Fruit fly (Drosophila melanogaster): Measurements from ENCODE around the gene Proc-R.
A peak's percentile ranks its signal among the peaks of the same experiment; 100 is the strongest.

Proc-R gene

dm6 chrX:4687778-4688399 lies 19.8 kb upstream of the Proc-R start, which contains the start of gene ctp (continued):
- TF ChIP-seq NC2α (GFP tag; optimal IDR thresholded peaks at IDR 0.05) (no peak), NfI (GFP tag; optimal IDR thresholded peaks at IDR 0.05) (peak; percentile 14), row (GFP tag; IDR thresholded peaks at IDR 0.05) (peak; percentile 87), Side (GFP tag; optimal IDR thresholded peaks at IDR 0.05) (peak; percentile 43), unc-4 (GFP tag; IDR thresholded peaks at IDR 0.05; ENCODE audit: partially characterized antibody) (peak; percentile 66), Mes4 (GFP tag; optimal IDR thresholded peaks at IDR 0.05) (no peak), inv (GFP tag; IDR thresholded peaks at IDR 0.05; ENCODE audit: partially characterized antibody) (peak; percentile 43; the same call in 1 of the 2 replicates), CG8290 (GFP tag; optimal IDR thresholded peaks at IDR 0.05) (peak; percentile 95), CG8290 (tag; optimal IDR thresholded peaks at IDR 0.05) (peak; percentile 90 to 93), CG34376 (GFP tag; optimal IDR thresholded peaks at IDR 0.05) (peak; percentile 78), ttk (GFP tag; IDR thresholded peaks at IDR 0.05) (no peak), Atf6 (GFP tag; IDR thresholded peaks at IDR 0.05) (peak; percentile 40; the same call in 1 of the 2 replicates), CG10366 (GFP tag; IDR thresholded peaks at IDR 0.05) (no peak), Dek (tag; optimal IDR thresholded peaks at IDR 0.05) (no peak), Fer1 (GFP tag; optimal IDR thresholded peaks at IDR 0.05) (peak; percentile 52), Hey (tag; optimal IDR thresholded peaks at IDR 0.05) (no peak), CG6689 (GFP tag; IDR thresholded peaks at IDR 0.05) (0 out of 2 replicates have a peak, but pooled peaks have one; percentile 15), ham (GFP tag; IDR thresholded peaks at IDR 0.05) (no peak), jing (GFP tag; optimal IDR thresholded peaks at IDR 0.05) (no peak), tna (GFP tag; IDR thresholded peaks at IDR 0.05; ENCODE audit: partially characterized antibody) (no peak; the same call in none of the 2 replicates), CG12104 (GFP tag; optimal IDR thresholded peaks at IDR 0.05) (no peak), en (GFP tag; optimal IDR thresholded peaks at IDR 0.05) (no peak), p53 (GFP tag; optimal IDR thresholded peaks at IDR 0.05) (peak; percentile 37), H2.0 (GFP tag; IDR thresholded peaks at IDR 0.05) (peak; percentile 4; the same call in 1 of the 2 replicates), ewg (GFP tag; optimal IDR thresholded peaks at IDR 0.05) (no peak), CG13424 (tag; optimal IDR thresholded peaks at IDR 0.05) (peak; percentile 49), Xbp1 (GFP tag; optimal IDR thresholded peaks at IDR 0.05) (peak; percentile 55), abd-A (tag; optimal IDR thresholded peaks at IDR 0.05) (peak; percentile 83), Lim3 (GFP tag; IDR thresholded peaks at IDR 0.05) (no peak), Dad (GFP tag; optimal IDR thresholded peaks at IDR 0.05) (no peak), Sox100B (GFP tag; optimal IDR thresholded peaks at IDR 0.05) (no peak), gro (GFP tag; optimal IDR thresholded peaks at IDR 0.05) (peak; percentile 38), insv (GFP tag; optimal IDR thresholded peaks at IDR 0.05) (peak in 1 of 2 experiments; percentile 24), Sry-β (GFP tag; optimal IDR thresholded peaks at IDR 0.05) (peak; percentile 94), tin (GFP tag; optimal IDR thresholded peaks at IDR 0.05) (peak; percentile 14), CG4730 (GFP tag; IDR thresholded peaks at IDR 0.05) (no peak), exex (tag; optimal IDR thresholded peaks at IDR 0.05) (peak; percentile 33), CG10274 (GFP tag; optimal IDR thresholded peaks at IDR 0.05) (no peak), HmgZ (tag; optimal IDR thresholded peaks at IDR 0.05) (peak; percentile 56), CG11696 (GFP tag; IDR thresholded peaks at IDR 0.05) (no peak), CG31441 (GFP tag; IDR thresholded peaks at IDR 0.05) (peak; percentile 47; the same call in 1 of the 2 replicates), tio (GFP tag; optimal IDR thresholded peaks at IDR 0.05) (no peak), Hr78 (GFP tag; optimal IDR thresholded peaks at IDR 0.05) (no peak), ftz-f1 (GFP tag; optimal IDR thresholded peaks at IDR 0.05) (peak; percentile 14), luna (GFP tag; optimal IDR thresholded peaks at IDR 0.05) (no peak), sens (GFP tag) (peak; percentile 91), Rx (GFP tag; IDR thresholded peaks at IDR 0.05) (no peak), MTF-1 (GFP tag; optimal IDR thresholded peaks at IDR 0.05; ENCODE audit: borderline replicate concordance) (peak; percentile 34), E2f1 (GFP tag; IDR thresholded peaks at IDR 0.05) (no peak), ash1 (GFP tag; optimal IDR thresholded peaks at IDR 0.05) (peak; percentile 12)

Measured in whole organism, embryonic.